Worm (Caenorhabditis elegans): ENCODE data around the gene sfrp-1.

- TF ChIP-seq ama-1 (optimal IDR thresholded peaks at IDR 0.05) (no peak), tbx-37 (GFP tag; conservative IDR thresholded peaks at IDR 0.05) (no peak), tra-4 (tag; optimal IDR thresholded peaks at IDR 0.05) (no peak), pes-1 (GFP tag; IDR thresholded peaks at IDR 0.05) (no peak), aly-1 (tag; optimal IDR thresholded peaks at IDR 0.05) (no peak), scrt-1 (GFP tag; IDR thresholded peaks at IDR 0.05) (no peak), flt-1 (GFP tag; IDR thresholded peaks at IDR 0.05) (no peak), B0310.2 (tag; optimal IDR thresholded peaks at IDR 0.05) (no peak), ets-7 (tag; optimal IDR thresholded peaks at IDR 0.05) (no peak)
Observed at ce11 chrIV:6365045-6365444, 37.2 kb downstream of the sfrp-1 start, which contains the start of gene Y73B6BL.270.
